Worm (Caenorhabditis elegans) whole organism, late embryonic: ENCODE measurements around the gene gpcp-2.
A peak's percentile ranks its signal among the peaks of the same experiment; 100 is the strongest.

Source experiments
- ama-1 ChIP-seq: fragments of 150-350 bp; optimal IDR thresholded peaks from 2 replicates; lab custom pipeline; 2014
- ceh-18 ChIP-seq: sonication (generic microtip); optimal IDR thresholded peaks from 2 replicates; lab custom pipeline; 2016; ENCODE audit warnings: missing genetic modification characterization, missing compliant biosample characterization
- ceh-19 ChIP-seq: fragments of 200-800 bp; sonication (Bioruptor generic); optimal IDR thresholded peaks from 2 replicates; lab custom pipeline; 2018; ENCODE audit warnings: mild to moderate bottlenecking, missing genetic modification characterization, missing compliant biosample characterization
- ceh-48 ChIP-seq: sonication (generic microtip); optimal IDR thresholded peaks from 2 replicates; lab custom pipeline; 2016; ENCODE audit warnings: missing genetic modification characterization, inconsistent platforms, missing compliant biosample characterization
- fkh-10 ChIP-seq: fragments of 150-350 bp; optimal IDR thresholded peaks from 2 replicates; lab custom pipeline; 2014; ENCODE audit warnings: missing biosample characterization, missing genetic modification reagents, missing genetic modification characterization
- pqm-1 ChIP-seq: sonication (generic microtip); optimal IDR thresholded peaks from 2 replicates; lab custom pipeline; 2016; ENCODE audit warnings: missing genetic modification characterization, missing compliant biosample characterization
- sdc-2 ChIP-seq: sonication (generic microtip); optimal IDR thresholded peaks from 2 replicates; lab custom pipeline; 2016; ENCODE audit warnings: missing genotype, missing genetic modification characterization, missing compliant biosample characterization
- sox-4 ChIP-seq: sonication (generic microtip); optimal IDR thresholded peaks from 2 replicates; lab custom pipeline; 2017; ENCODE audit warnings: mild to moderate bottlenecking, missing genetic modification characterization, inconsistent platforms, missing compliant biosample characterization
- unc-55 ChIP-seq: sonication (generic microtip); optimal IDR thresholded peaks from 2 replicates; lab custom pipeline; 2017; ENCODE audit warnings: missing biosample characterization, missing genetic modification reagents, missing genetic modification characterization

DNA sequence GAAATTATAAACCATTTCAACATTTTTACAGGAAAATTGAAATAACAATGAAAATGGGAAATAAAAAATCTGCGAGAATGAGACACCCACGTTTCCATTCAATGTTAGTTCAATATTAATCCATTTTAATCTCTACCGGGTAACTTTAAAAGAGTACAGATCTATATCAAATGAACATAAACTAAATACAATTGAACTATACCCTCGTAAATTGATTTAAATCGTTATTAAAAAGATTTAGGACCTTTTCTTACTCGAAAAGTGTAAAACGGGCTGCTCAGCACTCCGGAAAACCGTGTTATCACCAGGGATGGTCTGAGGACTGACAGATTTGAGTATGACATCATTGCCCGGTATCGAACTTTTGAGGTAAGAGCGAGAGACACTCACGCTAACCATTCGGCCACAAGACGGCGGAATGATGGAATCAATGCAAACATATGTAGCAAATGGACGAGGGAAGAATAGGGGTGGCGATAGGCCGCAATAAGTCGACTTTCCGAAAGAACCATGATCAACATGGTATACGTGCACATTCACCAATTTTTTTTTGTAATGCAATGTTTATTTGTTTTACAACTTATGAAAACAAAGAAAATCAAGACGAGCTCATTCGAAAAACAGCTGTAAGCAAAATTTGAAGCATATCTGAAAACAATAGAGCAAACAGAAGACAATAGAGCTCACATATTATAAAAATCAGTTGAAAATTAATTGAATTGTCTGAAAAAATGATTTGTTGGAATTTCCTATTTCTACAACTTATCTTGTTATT, 33.9 kb upstream of the gpcp-2 start, which contains the start of the genes chst-1 and C41C4.9:
- TF ChIP-seq ceh-48 (tag; lab: Kevin White, UChicago) (peak; percentile 82), pqm-1 (tag; lab: Kevin White, UChicago) (peak; percentile 84), unc-55 (GFP tag; lab: Kevin White, UChicago) (peak; percentile 16), ceh-18 (peak; percentile 88), sox-4 (peak; percentile 92), ceh-19 (GFP tag; lab: Kevin White, UChicago) (peak; percentile 94), fkh-10 (GFP tag; lab: Kevin White, UChicago) (peak; percentile 74), sdc-2 (tag; lab: Kevin White, UChicago) (peak; percentile 86), ama-1 (lab: Kevin White, UChicago) (no peak)
